Worm (Caenorhabditis elegans) whole organism, midembryonic: ENCODE results near the gene C47G2.3.

Experiments
- T22C8.4 ChIP-seq: fragments of 200-800 bp; sonication (Bioruptor generic); IDR thresholded peaks from 2 replicates; pipeline ENCODE4 v1.3.6; 2022; ENCODE audit warnings: missing genetic modification characterization, missing compliant biosample characterization
- cog-1 ChIP-seq: sonication (generic microtip); optimal IDR thresholded peaks from 2 replicates; lab custom pipeline; 2016; ENCODE audit warnings: missing genetic modification characterization, missing compliant biosample characterization
- flt-1 ChIP-seq: fragments of 200-800 bp; sonication (Bioruptor generic); IDR thresholded peaks from 2 replicates; pipeline ENCODE4 v1.3.6; 2022; ENCODE audit warnings: missing genetic modification characterization, missing compliant biosample characterization
- klf-2 ChIP-seq: fragments of 200-800 bp; sonication (Bioruptor generic); conservative IDR thresholded peaks from 2 replicates; pipeline ENCODE4 v1.3.6; 2022; ENCODE audit warnings: missing genetic modification reagents, missing genetic modification characterization, missing compliant biosample characterization
- med-1 ChIP-seq: sonication (generic microtip); optimal IDR thresholded peaks from 2 replicates; lab custom pipeline; 2017; ENCODE audit warnings: missing genetic modification characterization, mild to moderate bottlenecking, missing compliant biosample characterization, antibody characterized with exemption, missing genetic modification reagents; ENCODE audit not compliant: insufficient read depth
- ref-1 ChIP-seq: fragments of 200-800 bp; sonication (Bioruptor generic); conservative IDR thresholded peaks from 2 replicates; pipeline ENCODE4 v1.3.6; 2022; ENCODE audit warnings: missing genetic modification reagents, missing genetic modification characterization, missing compliant biosample characterization
- tab-1 ChIP-seq: fragments of 200-800 bp; sonication (Bioruptor generic); IDR thresholded peaks from 2 replicates; pipeline ENCODE4 v1.3.6; 2022; ENCODE audit warnings: missing genetic modification characterization, missing compliant biosample characterization
- ztf-23 ChIP-seq: fragments of 200-800 bp; sonication (Bioruptor generic); IDR thresholded peaks from 2 replicates; pipeline ENCODE4 v1.3.6; 2022; ENCODE audit warnings: missing genetic modification reagents, missing genetic modification characterization, missing compliant biosample characterization
- ztf-29 ChIP-seq: fragments of 200-800 bp; sonication (Bioruptor generic); IDR thresholded peaks from 2 replicates; pipeline ENCODE4 v1.3.6; 2022; ENCODE audit warnings: missing genetic modification reagents, missing genetic modification characterization, missing compliant biosample characterization

C47G2.3 gene

DNA sequence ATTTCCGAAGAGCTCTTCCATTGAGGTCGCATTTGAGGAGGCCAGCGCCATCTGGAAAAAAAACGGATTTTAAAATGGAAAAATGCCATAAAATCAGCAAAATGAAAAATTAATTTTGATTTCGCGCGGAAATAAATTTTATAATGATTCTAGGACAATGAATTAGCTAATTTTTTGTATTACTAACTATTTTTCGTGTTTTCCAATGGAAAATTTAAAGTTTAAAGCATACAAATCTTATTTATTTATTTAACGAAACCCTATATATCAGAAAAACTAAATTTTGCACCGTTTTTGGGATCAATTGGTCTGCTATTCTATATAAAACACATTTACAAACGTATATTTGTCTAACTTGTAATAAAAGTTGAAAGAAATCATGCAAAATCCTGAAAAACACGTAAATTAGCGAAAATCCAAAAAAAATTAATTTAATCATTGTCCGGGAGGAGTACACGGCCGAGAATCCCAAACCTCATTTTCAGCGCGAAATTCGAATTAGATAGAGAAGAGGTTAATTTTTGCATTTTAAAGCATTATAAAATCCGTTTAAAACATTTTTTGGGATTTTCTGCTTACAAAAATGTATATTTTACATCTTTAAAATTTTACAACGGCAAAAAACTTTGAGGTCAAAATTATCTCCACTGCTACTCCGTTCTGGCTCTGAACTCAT, at the start of gene C47G2.3:
C47G2.3 (minus strand) TSS at position 51 of the 676 bp plus-strand sequence.
- TF ChIP-seq flt-1 (GFP tag; lab: Robert Waterston, UW) (no peak), ref-1 (GFP tag; lab: Robert Waterston, UW) (no peak), klf-2 (GFP tag; lab: Robert Waterston, UW) (no peak), tab-1 (GFP tag; lab: Robert Waterston, UW) (no peak), ztf-29 (GFP tag; lab: Robert Waterston, UW) (no peak), med-1 (GFP tag; lab: Kevin White, UChicago) (no peak), cog-1 (tag; lab: Kevin White, UChicago) (no peak)

- no peak for TF ChIP-seq ref-1 (GFP tag; lab: Robert Waterston, UW)
- TF ChIP-seq cog-1 (tag; lab: Kevin White, UChicago), result no peak
- no peak for TF ChIP-seq ztf-29 (GFP tag; lab: Robert Waterston, UW)
- no peak for TF ChIP-seq med-1 (GFP tag; lab: Kevin White, UChicago)
- TF ChIP-seq ztf-23 (GFP tag; lab: Robert Waterston, UW), result no peak
- no peak for TF ChIP-seq tab-1 (GFP tag; lab: Robert Waterston, UW)
- TF ChIP-seq T22C8.4 (GFP tag; lab: Robert Waterston, UW), result no peak
- TF ChIP-seq klf-2 (GFP tag; lab: Robert Waterston, UW), result no peak
- TF ChIP-seq flt-1 (GFP tag; lab: Robert Waterston, UW), result no peak
Measured at ce11 chrII:11339507-11339906, 49.5 kb upstream of the C47G2.3 start, which contains the start of gene rmd-3. Gene rmd-3 (minus strand): TSS chrII:11339607.

ce11 chrII:11337497-11338040, 47.6 kb upstream of the C47G2.3 start, which contains the start of gene sqt-1:
Gene sqt-1 (minus strand): TSS chrII:11337837.
- TF ChIP-seq T22C8.4 (GFP tag; lab: Robert Waterston, UW) (no peak), klf-2 (GFP tag; lab: Robert Waterston, UW) (no peak), flt-1 (GFP tag; lab: Robert Waterston, UW) (no peak), cog-1 (tag; lab: Kevin White, UChicago) (no peak), tab-1 (GFP tag; lab: Robert Waterston, UW) (no peak), med-1 (GFP tag; lab: Kevin White, UChicago) (no peak)

ce11 chrII:11336640-11337241, 46.8 kb upstream of the C47G2.3 start:
- TF ChIP-seq cog-1 (tag; lab: Kevin White, UChicago), result no peak
- TF ChIP-seq ztf-29 (GFP tag; lab: Robert Waterston, UW), result no peak

- no peak for TF ChIP-seq klf-2 (GFP tag; lab: Robert Waterston, UW)
- no peak for TF ChIP-seq cog-1 (tag; lab: Kevin White, UChicago)
- no peak for TF ChIP-seq med-1 (GFP tag; lab: Kevin White, UChicago)
Measured at ce11 chrII:11336163-11336562, 46.2 kb upstream of the C47G2.3 start.

- TF ChIP-seq flt-1 (GFP tag; lab: Robert Waterston, UW), result no peak
- no peak for TF ChIP-seq klf-2 (GFP tag; lab: Robert Waterston, UW)
- no peak for TF ChIP-seq ztf-29 (GFP tag; lab: Robert Waterston, UW)
- TF ChIP-seq med-1 (GFP tag; lab: Kevin White, UChicago), result no peak
- no peak for TF ChIP-seq T22C8.4 (GFP tag; lab: Robert Waterston, UW)
Measured at ce11 chrII:11335670-11336069, 45.7 kb upstream of the C47G2.3 start.

DNA sequence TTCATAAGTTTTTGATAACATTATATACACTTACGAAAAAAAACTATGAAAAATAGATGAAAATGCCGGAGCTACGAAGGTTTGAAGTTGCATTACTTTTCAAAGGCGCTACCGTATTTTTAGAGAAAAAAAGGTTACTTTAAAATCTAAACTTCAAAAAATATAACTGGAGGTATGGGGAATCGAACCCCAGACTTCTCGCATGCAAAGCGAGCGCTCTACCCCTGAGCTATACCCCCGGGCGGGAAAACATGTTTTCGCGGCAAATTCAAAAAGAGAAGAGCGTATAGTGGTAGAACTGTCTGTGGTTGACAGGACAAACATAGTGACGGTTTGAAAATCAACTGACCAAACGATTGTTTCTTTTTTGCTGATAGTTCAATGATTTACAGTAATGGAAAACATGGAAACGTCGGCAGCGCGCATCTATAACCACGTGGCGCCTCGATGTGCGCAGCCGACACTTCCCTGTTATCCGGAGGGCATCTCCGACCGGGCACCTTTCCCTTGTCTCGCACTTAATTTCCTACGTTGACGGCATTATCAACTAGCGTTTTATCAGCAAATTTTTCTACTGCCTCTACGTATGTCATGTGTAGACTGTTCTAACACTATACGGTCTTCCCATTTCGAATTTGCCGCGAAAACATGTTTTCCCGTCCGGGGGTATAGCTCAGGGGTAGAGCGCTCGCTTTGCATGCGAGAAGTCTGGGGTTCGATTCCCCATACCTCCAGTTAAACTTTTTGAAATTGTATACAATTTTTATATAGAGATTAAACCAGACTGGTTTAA, 44.1 kb upstream of the C47G2.3 start:
- TF ChIP-seq ztf-23 (GFP tag; lab: Robert Waterston, UW) (no peak), ref-1 (GFP tag; lab: Robert Waterston, UW) (no peak), T22C8.4 (GFP tag; lab: Robert Waterston, UW) (no peak), ztf-29 (GFP tag; lab: Robert Waterston, UW) (no peak), klf-2 (GFP tag; lab: Robert Waterston, UW) (no peak), tab-1 (GFP tag; lab: Robert Waterston, UW) (no peak)

ce11 chrII:11333375-11333774, 43.4 kb upstream of the C47G2.3 start:
- TF ChIP-seq klf-2 (GFP tag; lab: Robert Waterston, UW) (no peak), T22C8.4 (GFP tag; lab: Robert Waterston, UW) (no peak), ztf-29 (GFP tag; lab: Robert Waterston, UW) (no peak), med-1 (GFP tag; lab: Kevin White, UChicago) (no peak), tab-1 (GFP tag; lab: Robert Waterston, UW) (no peak), ref-1 (GFP tag; lab: Robert Waterston, UW) (no peak), cog-1 (tag; lab: Kevin White, UChicago) (no peak), ztf-23 (GFP tag; lab: Robert Waterston, UW) (no peak)

ce11 chrII:11329021-11329479, 39.1 kb upstream of the C47G2.3 start, which contains the start of gene tag-180:
Gene tag-180 (minus strand): TSS chrII:11329429.
- TF ChIP-seq T22C8.4 (GFP tag; lab: Robert Waterston, UW) (no peak), ztf-29 (GFP tag; lab: Robert Waterston, UW) (no peak), ztf-23 (GFP tag; lab: Robert Waterston, UW) (no peak), cog-1 (tag; lab: Kevin White, UChicago) (no peak), med-1 (GFP tag; lab: Kevin White, UChicago) (no peak), flt-1 (GFP tag; lab: Robert Waterston, UW) (no peak), tab-1 (GFP tag; lab: Robert Waterston, UW) (no peak), ref-1 (GFP tag; lab: Robert Waterston, UW) (no peak), klf-2 (GFP tag; lab: Robert Waterston, UW) (no peak)
